Worm (Caenorhabditis elegans): ENCODE data around the gene hrpk-2.

DNA sequence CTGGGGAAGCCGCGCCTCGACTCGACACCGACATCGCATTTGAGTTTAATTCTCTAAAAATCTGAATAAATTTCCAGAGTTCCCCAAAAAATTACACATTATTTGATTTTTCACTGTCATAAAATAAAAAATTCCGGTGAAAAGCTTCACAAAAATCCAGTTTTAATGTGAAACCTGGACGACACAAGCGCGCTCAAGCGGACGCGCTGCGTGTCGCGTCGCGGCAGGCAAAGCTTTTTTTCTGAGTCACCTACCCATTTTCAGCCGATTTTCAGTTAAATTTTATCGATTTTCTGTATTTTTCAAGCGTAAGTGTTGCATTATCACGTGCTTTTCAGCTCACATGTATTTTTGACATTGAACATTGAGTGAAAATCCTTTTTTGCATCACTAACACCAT is 22.8 kb downstream of the hrpk-2 start, which contains the start of gene cit-1.1:
- TF ChIP-seq lir-3 (tag; optimal IDR thresholded peaks at IDR 0.05), result no peak
- no peak for TF ChIP-seq Y75B8A.6 (GFP tag; IDR thresholded peaks at IDR 0.05)
- TF ChIP-seq madf-5 (GFP tag; IDR thresholded peaks at IDR 0.05), result no peak
